Worm (Caenorhabditis elegans) whole organism, L4/young adult: Measurements from ENCODE around the gene C08F11.7.

Experiments
- dao-5 ChIP-seq: sonication (generic microtip); optimal IDR thresholded peaks from 2 replicates; lab custom pipeline; 2016; ENCODE audit warnings: missing genotype, missing genetic modification characterization, moderate library complexity, missing compliant biosample characterization
- him-1 ChIP-seq: sonication (generic microtip); optimal IDR thresholded peaks from 2 replicates; lab custom pipeline; 2016; ENCODE audit warnings: missing genotype, missing genetic modification reagents, missing genetic modification characterization, missing compliant biosample characterization

DNA sequence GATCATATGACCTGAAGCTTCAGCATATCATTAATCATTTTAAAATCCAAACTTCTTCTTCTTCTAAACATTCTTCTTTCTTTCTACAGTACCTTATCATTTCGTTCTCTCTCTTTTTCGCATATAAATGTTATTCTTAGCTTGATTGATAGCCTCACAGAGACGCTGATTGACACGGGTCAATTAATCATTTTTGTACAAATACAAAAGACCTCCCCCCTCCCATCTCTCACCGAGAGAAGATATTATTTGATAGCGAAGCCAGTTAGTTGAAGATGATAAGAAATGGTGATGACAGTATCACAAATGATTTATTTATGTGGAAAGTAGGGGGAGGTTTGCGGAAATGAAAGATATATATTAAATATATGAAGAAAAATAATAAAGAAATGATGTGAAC, 45.7 kb downstream of the C08F11.7 start:
- TF ChIP-seq dao-5 (tag; lab: Kevin White, UChicago) (no peak), him-1 (no peak)
